Fruit fly (Drosophila melanogaster): Measurements from ENCODE around the gene Trpml.
"Not testable (repeated sequence)": the region's sequence is repeated elsewhere in the genome, so short reads cannot be mapped to it uniquely, and the experiment has no call there.

Gene Trpml

dm6 chr3L:19718228-19718627, at the start of gene Trpml:
TSS of gene Trpml (minus strand) at chr3L:19718328.
- TF ChIP-seq CG4318 (GFP tag; optimal IDR thresholded peaks at IDR 0.05); fkh (GFP tag; optimal IDR thresholded peaks at IDR 0.05); CG11294 (GFP tag; IDR thresholded peaks at IDR 0.05): not testable (repeated sequence)

dm6 chr3L:19760109-19760508, 42.0 kb upstream of the Trpml start, which contains the start of gene Vtld:
TSS of gene Vtld (plus strand) at chr3L:19760409.
- not testable (repeated sequence) for TF ChIP-seq CG1621 (tag; optimal IDR thresholded peaks at IDR 0.05); cyc (GFP tag; optimal IDR thresholded peaks at IDR 0.05); ss (GFP tag; optimal IDR thresholded peaks at IDR 0.05)

- not testable (repeated sequence) for TF ChIP-seq CG1621 (tag; optimal IDR thresholded peaks at IDR 0.05); Sox15 (GFP tag; optimal IDR thresholded peaks at IDR 0.05); CG34406 (GFP tag; optimal IDR thresholded peaks at IDR 0.05)
Observed at dm6 chr3L:19749644-19750043, 31.5 kb upstream of the Trpml start, which contains the start of gene CG42638. TSS of gene CG42638 (minus strand) at chr3L:19749744.

- TF ChIP-seq svp (GFP tag); CG10631 (GFP tag; optimal IDR thresholded peaks at IDR 0.05); OdsH (GFP tag; optimal IDR thresholded peaks at IDR 0.05): not testable (repeated sequence)
Observed at dm6 chr3L:19728694-19729093, 10.6 kb upstream of the Trpml start, which contains the start of gene CG42529. TSS of gene CG42529 (plus strand) at chr3L:19728994.

- no peak for TF ChIP-seq CG8632 (GFP tag; optimal IDR thresholded peaks at IDR 0.05)
- TF ChIP-seq Ets96B (tag; optimal IDR thresholded peaks at IDR 0.05): no peak
- peak; percentile 69 for TF ChIP-seq CG1621 (tag; optimal IDR thresholded peaks at IDR 0.05)
- TF ChIP-seq Eip78C (GFP tag): peak; percentile 43
- no peak for TF ChIP-seq Hr38 (GFP tag; optimal IDR thresholded peaks at IDR 0.05)
- TF ChIP-seq CG15336 (GFP tag; IDR thresholded peaks at IDR 0.05): peak; percentile 13; the same call in 1 of the 2 replicates
- TF ChIP-seq Ets21C (GFP tag; optimal IDR thresholded peaks at IDR 0.05): no peak
- no peak for TF ChIP-seq eg (GFP tag; IDR thresholded peaks at IDR 0.05)
Observed at dm6 chr3L:19707570-19708146, 10.5 kb downstream of the Trpml start, which contains the start of gene serp. TSS of gene serp (minus strand) at chr3L:19708015.

- TF ChIP-seq OdsH (GFP tag; optimal IDR thresholded peaks at IDR 0.05): no peak
- no peak for TF ChIP-seq Sox102F (GFP tag; optimal IDR thresholded peaks at IDR 0.05)
- no peak for TF ChIP-seq CG11762 (GFP tag; optimal IDR thresholded peaks at IDR 0.05; ENCODE audit: insufficient read depth)
- no peak for TF ChIP-seq dsx (GFP tag; optimal IDR thresholded peaks at IDR 0.05; ENCODE audit: poor library complexity, severe bottlenecking)
- TF ChIP-seq vri (GFP tag; optimal IDR thresholded peaks at IDR 0.05): peak; percentile 62
- TF ChIP-seq Sox15 (GFP tag; optimal IDR thresholded peaks at IDR 0.05): no peak
- no peak for TF ChIP-seq acj6 (GFP tag; optimal IDR thresholded peaks at IDR 0.05)
- TF ChIP-seq dac (GFP tag; optimal IDR thresholded peaks at IDR 0.05): no peak
- no peak for TF ChIP-seq CG11902 (GFP tag; optimal IDR thresholded peaks at IDR 0.05)
- no peak for TF ChIP-seq CG3032 (tag; optimal IDR thresholded peaks at IDR 0.05)
- no peak for TF ChIP-seq CG8119 (GFP tag; IDR thresholded peaks at IDR 0.05)
- TF ChIP-seq CG9139 (GFP tag; optimal IDR thresholded peaks at IDR 0.05): no peak
- TF ChIP-seq fkh (GFP tag; optimal IDR thresholded peaks at IDR 0.05): no peak
- TF ChIP-seq CG6792 (GFP tag; optimal IDR thresholded peaks at IDR 0.05): no peak
- no peak for TF ChIP-seq topi (GFP tag; optimal IDR thresholded peaks at IDR 0.05)
- TF ChIP-seq Lpt (GFP tag; optimal IDR thresholded peaks at IDR 0.05): no peak
- peak; percentile 43 for TF ChIP-seq Eip78C (GFP tag)
Observed at dm6 chr3L:19704869-19705268, 13.3 kb downstream of the Trpml start.

Data from whole organism, prepupa.